Fruit fly (Drosophila melanogaster) whole organism, embryonic: ENCODE measurements around the gene Pfdn2.
A peak's percentile ranks its signal among the peaks of the same experiment; 100 is the strongest.

Experiments
- Bdp1 ChIP-seq: fragments of 200-800 bp; sonication (Bioruptor generic); optimal IDR thresholded peaks from 3 replicates; lab custom pipeline; 2016; ENCODE audit warnings: missing biosample characterization, missing genetic modification characterization
- CG10267 ChIP-seq: fragments of 200-800 bp; sonication (Bioruptor generic); optimal IDR thresholded peaks from 2 replicates; lab custom pipeline; 2018; ENCODE audit warnings: missing biosample characterization, mild to moderate bottlenecking, missing genetic modification characterization, moderate library complexity
- CG10274 ChIP-seq: fragments of 200-800 bp; sonication (Bioruptor generic); optimal IDR thresholded peaks from 3 replicates; lab custom pipeline; 2017; ENCODE audit warnings: missing biosample characterization, mild to moderate bottlenecking, missing genetic modification characterization
- CG10654 ChIP-seq: fragments of 200-800 bp; sonication (Bioruptor generic); optimal IDR thresholded peaks from 2 replicates; lab custom pipeline; 2016; ENCODE audit warnings: missing biosample characterization, missing genetic modification characterization
- CG11247 ChIP-seq: fragments of 200-800 bp; sonication (Bioruptor generic); IDR thresholded peaks from 2 replicates; pipeline ENCODE4 v1.3.6; 2022; ENCODE audit warnings: missing biosample characterization, missing genetic modification characterization
- CG11504 ChIP-seq: fragments of 200-800 bp; sonication (Bioruptor generic); optimal IDR thresholded peaks from 3 replicates; lab custom pipeline; 2019; ENCODE audit warnings: missing biosample characterization, mild to moderate bottlenecking, missing genetic modification characterization, moderate library complexity
- CG12155 ChIP-seq: fragments of 200-800 bp; sonication (Bioruptor generic); optimal IDR thresholded peaks from 3 replicates; lab custom pipeline; 2016; ENCODE audit warnings: missing biosample characterization, missing genetic modification characterization
- CG12769 ChIP-seq: fragments of 200-800 bp; sonication (Bioruptor generic); optimal IDR thresholded peaks from 2 replicates; lab custom pipeline; 2019; ENCODE audit warnings: missing biosample characterization, mild to moderate bottlenecking, missing genetic modification characterization, moderate library complexity
- CG13287 ChIP-seq: fragments of 200-800 bp; sonication (Bioruptor generic); IDR thresholded peaks from 2 replicates; pipeline ENCODE4 v1.3.6; 2022; ENCODE audit warnings: missing biosample characterization, missing genetic modification characterization; ENCODE audit not compliant: partially characterized antibody
- CG14441 ChIP-seq: fragments of 200-800 bp; sonication (Bioruptor generic); IDR thresholded peaks from 2 replicates; pipeline ENCODE4 v1.3.6; 2022; ENCODE audit warnings: missing biosample characterization, missing genetic modification characterization
- CG14860 ChIP-seq: fragments of 200-800 bp; sonication (Bioruptor generic); IDR thresholded peaks from 3 replicates; pipeline ENCODE4 v1.3.6; 2022; ENCODE audit warnings: missing biosample characterization, missing genetic modification characterization; ENCODE audit not compliant: partially characterized antibody
- CG17568 ChIP-seq: fragments of 200-800 bp; sonication (Bioruptor generic); optimal IDR thresholded peaks from 2 replicates; lab custom pipeline; 2018; ENCODE audit warnings: missing biosample characterization, mild to moderate bottlenecking, missing genetic modification characterization, moderate library complexity
- CG17802 ChIP-seq: fragments of 200-800 bp; sonication (Bioruptor generic); optimal IDR thresholded peaks from 2 replicates; lab custom pipeline; 2018; ENCODE audit warnings: missing biosample characterization, mild to moderate bottlenecking, missing genetic modification characterization, moderate library complexity
- CG2678 ChIP-seq: fragments of 200-800 bp; sonication (Bioruptor generic); optimal IDR thresholded peaks from 3 replicates; lab custom pipeline; 2019; ENCODE audit warnings: missing biosample characterization, mild to moderate bottlenecking, missing genetic modification characterization, moderate library complexity
- CG30403 ChIP-seq: fragments of 200-800 bp; sonication (Bioruptor generic); optimal IDR thresholded peaks from 3 replicates; lab custom pipeline; 2016; ENCODE audit warnings: missing biosample characterization, missing genetic modification characterization
- CG30431 ChIP-seq: fragments of 200-800 bp; sonication (Bioruptor generic); optimal IDR thresholded peaks from 2 replicates; lab custom pipeline; 2017; ENCODE audit warnings: missing biosample characterization, missing genetic modification characterization
- CG3995 ChIP-seq: fragments of 200-800 bp; sonication (Bioruptor generic); optimal IDR thresholded peaks from 3 replicates; lab custom pipeline; 2016; ENCODE audit warnings: missing biosample characterization, missing genetic modification characterization
- CG42726 ChIP-seq: fragments of 200-800 bp; sonication (Bioruptor generic); IDR thresholded peaks from 2 replicates; pipeline ENCODE4 v1.3.6; 2022; ENCODE audit warnings: missing biosample characterization, missing genetic modification characterization; ENCODE audit not compliant: partially characterized antibody
- CG4404 ChIP-seq: fragments of 200-800 bp; sonication (Bioruptor generic); IDR thresholded peaks from 2 replicates; pipeline ENCODE4 v1.3.6; 2022; ENCODE audit warnings: missing biosample characterization, missing genetic modification characterization
- CG5180 ChIP-seq: fragments of 200-800 bp; sonication (Bioruptor generic); optimal IDR thresholded peaks from 3 replicates; lab custom pipeline; 2017; ENCODE audit warnings: missing biosample characterization, missing genetic modification characterization, mild to moderate bottlenecking, moderate library complexity, missing genetic modification reagents
- CG6654 ChIP-seq: fragments of 200-800 bp; sonication (Bioruptor generic); optimal IDR thresholded peaks from 2 replicates; lab custom pipeline; 2017; ENCODE audit warnings: missing biosample characterization, mild to moderate bottlenecking, missing genetic modification characterization
- CG6813 ChIP-seq: fragments of 200-800 bp; sonication (Bioruptor generic); optimal IDR thresholded peaks from 2 replicates; lab custom pipeline; 2017; ENCODE audit warnings: missing biosample characterization, missing genetic modification characterization, mild to moderate bottlenecking, moderate library complexity, missing genetic modification reagents
- CG7987 ChIP-seq: fragments of 200-800 bp; sonication (Bioruptor generic); optimal IDR thresholded peaks from 2 replicates; lab custom pipeline; 2018; ENCODE audit warnings: missing biosample characterization, mild to moderate bottlenecking, missing genetic modification characterization, moderate library complexity
- CG8388 ChIP-seq: fragments of 200-800 bp; sonication (Bioruptor generic); optimal IDR thresholded peaks from 2 replicates; lab custom pipeline; 2019; ENCODE audit warnings: missing biosample characterization, mild to moderate bottlenecking, missing genetic modification characterization, moderate library complexity
- CG9797 ChIP-seq: fragments of 200-800 bp; sonication (Bioruptor generic); optimal IDR thresholded peaks from 3 replicates; lab custom pipeline; 2018; ENCODE audit warnings: missing biosample characterization, mild to moderate bottlenecking, missing genetic modification characterization
- CG9817 ChIP-seq: fragments of 200-800 bp; sonication (Bioruptor generic); optimal IDR thresholded peaks from 2 replicates; lab custom pipeline; 2018; ENCODE audit warnings: missing biosample characterization, mild to moderate bottlenecking, missing genetic modification characterization, moderate library complexity
- CTCF ChIP-seq: fragments of 200-800 bp; sonication (Bioruptor generic); optimal IDR thresholded peaks from 2 replicates; lab custom pipeline; 2017; ENCODE audit warnings: missing biosample characterization, mild to moderate bottlenecking, missing genetic modification characterization, moderate library complexity
- Chrac-16 ChIP-seq: fragments of 200-800 bp; sonication (Bioruptor generic); optimal IDR thresholded peaks from 3 replicates; lab custom pipeline; 2016; ENCODE audit warnings: missing biosample characterization, missing genetic modification characterization
- Dfd ChIP-seq, 2 experiments: fragments of >200 bp; optimal IDR thresholded peaks; 2 replicates each; lab custom pipeline; 2017; ENCODE audit warnings: missing biosample characterization in 2 of 2, missing genetic modification characterization in 2 of 2
- Doc3 ChIP-seq: fragments of 200-800 bp; sonication (Bioruptor generic); IDR thresholded peaks from 3 replicates; pipeline ENCODE4 v1.3.6; 2022; ENCODE audit warnings: missing biosample characterization, missing genetic modification characterization; ENCODE audit not compliant: partially characterized antibody
- HmgD ChIP-seq: fragments of 200-800 bp; sonication (Bioruptor generic); optimal IDR thresholded peaks from 3 replicates; lab custom pipeline; 2016; ENCODE audit warnings: missing biosample characterization, missing genetic modification characterization
- Hr3 ChIP-seq: fragments of 200-800 bp; sonication (Bioruptor generic); optimal IDR thresholded peaks from 3 replicates; lab custom pipeline; 2016; ENCODE audit warnings: missing biosample characterization, missing genetic modification characterization
- Hr51 ChIP-seq, 2 experiments: fragments of 200-800 bp; sonication (Bioruptor generic); optimal IDR thresholded peaks; 2 replicates in 1 of 2; 3 replicates in 1 of 2; lab custom pipeline; 2016 to 2018; ENCODE audit warnings: missing biosample characterization in 2 of 2, missing genetic modification characterization in 2 of 2, mild to moderate bottlenecking in 1 of 2, moderate library complexity in 1 of 2
- Kr ChIP-seq: fragments of 200-800 bp; sonication (Bioruptor generic); optimal IDR thresholded peaks from 2 replicates; lab custom pipeline; 2017; ENCODE audit warnings: missing biosample characterization, mild to moderate bottlenecking, missing genetic modification characterization
- MBD-R2 ChIP-seq: fragments of 200-800 bp; sonication (Bioruptor generic); IDR thresholded peaks from 2 replicates; pipeline ENCODE4 v1.3.6; 2022; ENCODE audit warnings: missing biosample characterization, missing genetic modification characterization
- MTF-1 ChIP-seq: fragments of 200-800 bp; sonication (Bioruptor generic); optimal IDR thresholded peaks from 2 replicates; lab custom pipeline; 2018; ENCODE audit warnings: missing biosample characterization, mild to moderate bottlenecking, missing genetic modification characterization, borderline replicate concordance
- Oaz ChIP-seq: fragments of 200-800 bp; sonication (Bioruptor generic); IDR thresholded peaks from 2 replicates; pipeline ENCODE4 v1.3.6; 2022; ENCODE audit warnings: missing biosample characterization, missing genetic modification characterization
- abd-A ChIP-seq: fragments of 200-800 bp; sonication (Bioruptor generic); optimal IDR thresholded peaks from 3 replicates; lab custom pipeline; 2019; ENCODE audit warnings: missing biosample characterization, mild to moderate bottlenecking, missing genetic modification characterization, moderate library complexity
- dm ChIP-seq: fragments of 200-800 bp; sonication (Bioruptor generic); optimal IDR thresholded peaks from 3 replicates; lab custom pipeline; 2016; ENCODE audit warnings: missing biosample characterization, missing genetic modification characterization
- dmrt99B ChIP-seq: fragments of 200-800 bp; sonication (Bioruptor generic); optimal IDR thresholded peaks from 2 replicates; lab custom pipeline; 2018; ENCODE audit warnings: missing biosample characterization, mild to moderate bottlenecking, missing genetic modification characterization, moderate library complexity
- gro ChIP-seq: fragments of 200-800 bp; sonication (Bioruptor generic); optimal IDR thresholded peaks from 2 replicates; lab custom pipeline; 2016; ENCODE audit warnings: missing biosample characterization, missing genetic modification characterization
- her ChIP-seq: fragments of 200-800 bp; sonication (Bioruptor generic); optimal IDR thresholded peaks from 2 replicates; lab custom pipeline; 2016; ENCODE audit warnings: missing biosample characterization, missing genetic modification characterization
- org-1 ChIP-seq: fragments of 200-800 bp; sonication (Bioruptor generic); optimal IDR thresholded peaks from 2 replicates; lab custom pipeline; 2017; ENCODE audit warnings: missing biosample characterization, missing genetic modification characterization
- p53 ChIP-seq: fragments of 200-800 bp; sonication (Bioruptor generic); optimal IDR thresholded peaks from 2 replicates; lab custom pipeline; 2016; ENCODE audit warnings: missing biosample characterization, missing genetic modification characterization
- prd ChIP-seq, 3 experiments: fragments of >200 bp in 2 of 3; fragments of 200-800 bp in 1 of 3; sonication (Bioruptor generic) in 1 of 3; optimal IDR thresholded peaks in 2 of 3; IDR thresholded peaks in 1 of 3; 2 replicates in 2 of 3; 3 replicates in 1 of 3; pipeline versions ENCODE4 v1.3.6 to Lab custom; 2017 to 2022; ENCODE audit warnings: missing biosample characterization in 1 of 3, missing genetic modification characterization in 1 of 3
- ro ChIP-seq: fragments of 200-800 bp; sonication (Bioruptor generic); IDR thresholded peaks from 2 replicates; pipeline ENCODE4 v1.3.6; 2022; ENCODE audit warnings: missing biosample characterization, missing genetic modification characterization
- ssp ChIP-seq: fragments of 200-800 bp; sonication (Bioruptor generic); IDR thresholded peaks from 2 replicates; pipeline ENCODE4 v1.3.6; 2022; ENCODE audit warnings: missing biosample characterization, missing genetic modification characterization
- twi ChIP-seq: fragments of 200-800 bp; optimal IDR thresholded peaks from 2 replicates; lab custom pipeline; 2019; ENCODE audit warnings: missing biosample characterization, mild to moderate bottlenecking, missing genetic modification characterization, moderate library complexity
- tx ChIP-seq: fragments of 200-800 bp; sonication (Bioruptor generic); optimal IDR thresholded peaks from 2 replicates; lab custom pipeline; 2016; ENCODE audit warnings: missing biosample characterization, missing genetic modification characterization

Pfdn2 gene

dm6 chr3L:11084557-11085231 is 10.5 kb upstream of the Pfdn2 start (continued):
- TF ChIP-seq CG3995 (GFP tag; lab: Kevin White, UChicago): peak; percentile 46
- no peak for TF ChIP-seq abd-A
- peak; percentile 94 for TF ChIP-seq CG10267 (tag; lab: Kevin White, UChicago)
- peak; percentile 86 for TF ChIP-seq ro (GFP tag; lab: Robert Waterston, UW)
- TF ChIP-seq Dfd (GFP tag; optimal IDR thresholded peaks at IDR 0.05; lab: Kevin White, UChicago): no peak
- peak; percentile 75 for TF ChIP-seq CG17802 (tag; lab: Kevin White, UChicago)
- peak; percentile 46 for TF ChIP-seq CG9797 (GFP tag; lab: Kevin White, UChicago)
- peak; percentile 97 for TF ChIP-seq dmrt99B (tag; lab: Kevin White, UChicago)
- TF ChIP-seq CG30431 (GFP tag; lab: Kevin White, UChicago): peak; percentile 92
- TF ChIP-seq ssp (GFP tag; lab: Robert Waterston, UW): peak; percentile 86
- TF ChIP-seq MTF-1: peak; percentile 86
- TF ChIP-seq Doc3 (GFP tag; lab: Robert Waterston, UW): no peak
- TF ChIP-seq CG11504 (tag; lab: Kevin White, UChicago): peak; percentile 97
- peak; percentile 93 for TF ChIP-seq tx (GFP tag; lab: Kevin White, UChicago)
- no peak for TF ChIP-seq prd (optimal IDR thresholded peaks at IDR 0.05; lab: Kevin White, UChicago)
- peak; percentile 98 for TF ChIP-seq prd (GFP tag; IDR thresholded peaks at IDR 0.05; lab: Robert Waterston, UW)
- peak; percentile 90 for TF ChIP-seq Bdp1 (GFP tag; lab: Kevin White, UChicago)
- peak; percentile 77 for TF ChIP-seq CG9817 (tag; lab: Kevin White, UChicago)
- peak; percentile 89 for TF ChIP-seq CG11247 (GFP tag; lab: Robert Waterston, UW)
- TF ChIP-seq CG12155 (GFP tag; lab: Kevin White, UChicago): peak; percentile 93
- TF ChIP-seq CG5180: peak; percentile 88
- no peak for TF ChIP-seq CG14860 (GFP tag; lab: Robert Waterston, UW)
- peak; percentile 95 for TF ChIP-seq Chrac-16
- TF ChIP-seq CG30403: peak; percentile 96
- peak; percentile 91 for TF ChIP-seq CG4404 (GFP tag; lab: Robert Waterston, UW)
- TF ChIP-seq HmgD (GFP tag; lab: Kevin White, UChicago): peak; percentile 82
- peak; percentile 84 for TF ChIP-seq p53 (GFP tag; lab: Kevin White, UChicago)
- peak; percentile 94 for TF ChIP-seq dm (GFP tag; lab: Kevin White, UChicago)
- TF ChIP-seq CG14441 (GFP tag; lab: Robert Waterston, UW): peak; percentile 96
- TF ChIP-seq CG13287 (GFP tag; lab: Robert Waterston, UW): no peak
- peak; percentile 76; the same call in 1 of the 2 replicates for TF ChIP-seq MBD-R2 (GFP tag; lab: Robert Waterston, UW)
- TF ChIP-seq CG2678: peak; percentile 97
- TF ChIP-seq gro (GFP tag; lab: Kevin White, UChicago): peak; percentile 82
- peak; percentile 97 for TF ChIP-seq CG8388 (GFP tag; lab: Kevin White, UChicago)
- TF ChIP-seq CG42726: no peak
- TF ChIP-seq Oaz (GFP tag; lab: Robert Waterston, UW): peak; percentile 87
- peak; percentile 82 for TF ChIP-seq Kr (GFP tag; lab: Kevin White, UChicago)
- TF ChIP-seq CG6813 (GFP tag; lab: Kevin White, UChicago): peak; percentile 93
- peak; percentile 89 for TF ChIP-seq twi (tag; lab: Kevin White, UChicago)
- peak; percentile 78 for TF ChIP-seq CG6654
- peak; percentile 69 for TF ChIP-seq CTCF
- TF ChIP-seq CG10274 (GFP tag; lab: Kevin White, UChicago): peak; percentile 73
- peak; percentile 95 for TF ChIP-seq CG17568
- TF ChIP-seq her (GFP tag; lab: Kevin White, UChicago): peak; percentile 90
- TF ChIP-seq CG12769 (tag; lab: Kevin White, UChicago): peak; percentile 94
- peak; percentile 92 for TF ChIP-seq CG10654 (GFP tag; lab: Kevin White, UChicago)
- peak; percentile 93 to 97 for TF ChIP-seq Hr51 (GFP tag; optimal IDR thresholded peaks at IDR 0.05; lab: Kevin White, UChicago)
- peak; percentile 86 for TF ChIP-seq CG7987 (GFP tag; lab: Kevin White, UChicago)
- TF ChIP-seq Hr3 (GFP tag; lab: Kevin White, UChicago): peak; percentile 94
- peak; percentile 93 for TF ChIP-seq org-1 (GFP tag; lab: Kevin White, UChicago)
